Fruit fly (Drosophila melanogaster) whole organism, embryonic: Measurements from ENCODE around the gene CG31104.
A peak's percentile ranks its signal among the peaks of the same experiment; 100 is the strongest.

Experiments used
- Atf-2 ChIP-seq: fragments of 200-800 bp; sonication (Bioruptor generic); optimal IDR thresholded peaks from 2 replicates; lab custom pipeline; 2016; ENCODE audit warnings: missing biosample characterization, missing genetic modification characterization
- CG10366 ChIP-seq: fragments of 200-800 bp; sonication (Bioruptor generic); IDR thresholded peaks from 2 replicates; pipeline ENCODE4 v1.3.6; 2022; ENCODE audit warnings: missing biosample characterization, missing genetic modification characterization
- CG10565 ChIP-seq: fragments of 200-800 bp; sonication (Bioruptor generic); optimal IDR thresholded peaks from 3 replicates; lab custom pipeline; 2016; ENCODE audit warnings: missing biosample characterization, mild to moderate bottlenecking, missing genetic modification characterization
- CG12104 ChIP-seq: fragments of 200-800 bp; sonication (Bioruptor generic); optimal IDR thresholded peaks from 3 replicates; lab custom pipeline; 2016; ENCODE audit warnings: missing biosample characterization, missing genetic modification characterization
- CG13424 ChIP-seq: fragments of 200-800 bp; sonication (Bioruptor generic); optimal IDR thresholded peaks from 2 replicates; lab custom pipeline; 2019; ENCODE audit warnings: missing biosample characterization, mild to moderate bottlenecking, missing genetic modification characterization, moderate library complexity
- CG13894 ChIP-seq: fragments of 200-800 bp; sonication (Bioruptor generic); optimal IDR thresholded peaks from 3 replicates; lab custom pipeline; 2018; ENCODE audit warnings: missing biosample characterization, mild to moderate bottlenecking, missing genetic modification characterization, moderate library complexity
- CG14710 ChIP-seq: fragments of 200-800 bp; sonication (Bioruptor generic); optimal IDR thresholded peaks from 3 replicates; lab custom pipeline; 2019; ENCODE audit warnings: missing biosample characterization, mild to moderate bottlenecking, missing genetic modification characterization, moderate library complexity
- CG1602 ChIP-seq: fragments of 200-800 bp; sonication (Bioruptor generic); optimal IDR thresholded peaks from 3 replicates; lab custom pipeline; 2016; ENCODE audit warnings: missing biosample characterization, missing genetic modification characterization
- CG17359 ChIP-seq: fragments of 200-800 bp; sonication (Bioruptor generic); optimal IDR thresholded peaks from 3 replicates; lab custom pipeline; 2018; ENCODE audit warnings: missing biosample characterization, mild to moderate bottlenecking, missing genetic modification characterization, moderate library complexity
- CG18262 ChIP-seq: fragments of 200-800 bp; optimal IDR thresholded peaks from 3 replicates; lab custom pipeline; 2019; ENCODE audit warnings: missing biosample characterization, mild to moderate bottlenecking, missing genetic modification characterization, moderate library complexity
- CG3995 ChIP-seq: fragments of 200-800 bp; sonication (Bioruptor generic); optimal IDR thresholded peaks from 3 replicates; lab custom pipeline; 2016; ENCODE audit warnings: missing biosample characterization, missing genetic modification characterization
- CG6683 ChIP-seq: fragments of 200-800 bp; sonication (Bioruptor generic); optimal IDR thresholded peaks from 2 replicates; lab custom pipeline; 2017; ENCODE audit warnings: missing biosample characterization, mild to moderate bottlenecking, missing genetic modification characterization, missing genetic modification reagents
- CG6791 ChIP-seq: fragments of 200-800 bp; sonication (Bioruptor generic); IDR thresholded peaks from 3 replicates; pipeline ENCODE4 v1.3.6; 2022; ENCODE audit warnings: missing biosample characterization, missing genetic modification characterization; ENCODE audit not compliant: partially characterized antibody
- CG8924 ChIP-seq: fragments of 200-800 bp; optimal IDR thresholded peaks from 3 replicates; lab custom pipeline; 2019; ENCODE audit warnings: missing biosample characterization, mild to moderate bottlenecking, missing genetic modification characterization, moderate library complexity
- CG8944 ChIP-seq: fragments of 200-800 bp; sonication (Bioruptor generic); optimal IDR thresholded peaks from 3 replicates; lab custom pipeline; 2016; ENCODE audit warnings: missing biosample characterization, missing genetic modification characterization
- CHES-1-like ChIP-seq: fragments of 200-800 bp; sonication (Bioruptor generic); optimal IDR thresholded peaks from 2 replicates; lab custom pipeline; 2016; ENCODE audit warnings: missing biosample characterization, missing genetic modification characterization
- Chrac-16 ChIP-seq: fragments of 200-800 bp; sonication (Bioruptor generic); optimal IDR thresholded peaks from 3 replicates; lab custom pipeline; 2016; ENCODE audit warnings: missing biosample characterization, missing genetic modification characterization
- CoRest ChIP-seq: fragments of 200-800 bp; sonication (Bioruptor generic); optimal IDR thresholded peaks from 3 replicates; lab custom pipeline; 2018; ENCODE audit warnings: missing biosample characterization, mild to moderate bottlenecking, missing genetic modification characterization, moderate library complexity
- Dek ChIP-seq: fragments of 200-800 bp; sonication (Bioruptor generic); optimal IDR thresholded peaks from 3 replicates; lab custom pipeline; 2019; ENCODE audit warnings: missing biosample characterization, mild to moderate bottlenecking, missing genetic modification characterization, moderate library complexity
- Dll ChIP-seq: fragments of 200-800 bp; sonication (Bioruptor generic); IDR thresholded peaks from 4 replicates; pipeline ENCODE4 v1.3.6; 2022; ENCODE audit warnings: missing biosample characterization, missing genetic modification characterization; ENCODE audit not compliant: partially characterized antibody
- E2f2 ChIP-seq: fragments of 200-800 bp; sonication (Bioruptor generic); IDR thresholded peaks from 2 replicates; pipeline ENCODE4 v1.3.6; 2022; ENCODE audit warnings: missing biosample characterization, missing genetic modification characterization
- Ets97D ChIP-seq: fragments of 200-800 bp; sonication (Bioruptor generic); optimal IDR thresholded peaks from 3 replicates; lab custom pipeline; 2016; ENCODE audit warnings: missing biosample characterization, missing genetic modification characterization
- Fer1 ChIP-seq: fragments of 200-800 bp; sonication (Bioruptor generic); optimal IDR thresholded peaks from 2 replicates; lab custom pipeline; 2017; ENCODE audit warnings: missing biosample characterization, mild to moderate bottlenecking, missing genetic modification characterization
- Hey ChIP-seq: fragments of 200-800 bp; sonication (Bioruptor generic); optimal IDR thresholded peaks from 3 replicates; lab custom pipeline; 2018; ENCODE audit warnings: missing biosample characterization, mild to moderate bottlenecking, missing genetic modification characterization
- HmgZ ChIP-seq: fragments of 200-800 bp; sonication (Bioruptor generic); optimal IDR thresholded peaks from 2 replicates; lab custom pipeline; 2018; ENCODE audit warnings: missing biosample characterization, mild to moderate bottlenecking, missing genetic modification characterization
- Lhr ChIP-seq: fragments of 200-800 bp; sonication (Bioruptor generic); optimal IDR thresholded peaks from 3 replicates; lab custom pipeline; 2017; ENCODE audit warnings: mild to moderate bottlenecking, missing biosample characterization, missing genetic modification reagents, missing genetic modification characterization
- MTF-1 ChIP-seq: fragments of 200-800 bp; sonication (Bioruptor generic); optimal IDR thresholded peaks from 2 replicates; lab custom pipeline; 2018; ENCODE audit warnings: missing biosample characterization, mild to moderate bottlenecking, missing genetic modification characterization, borderline replicate concordance
- Myb ChIP-seq: fragments of 200-800 bp; sonication (Bioruptor generic); optimal IDR thresholded peaks from 2 replicates; lab custom pipeline; 2016; ENCODE audit warnings: missing biosample characterization, missing genetic modification characterization
- NC2α ChIP-seq: fragments of 200-800 bp; sonication (Bioruptor generic); optimal IDR thresholded peaks from 2 replicates; lab custom pipeline; 2016; ENCODE audit warnings: missing biosample characterization, missing genetic modification characterization
- Oaz ChIP-seq: fragments of 200-800 bp; sonication (Bioruptor generic); IDR thresholded peaks from 2 replicates; pipeline ENCODE4 v1.3.6; 2022; ENCODE audit warnings: missing biosample characterization, missing genetic modification characterization
- Sin3A ChIP-seq: fragments of >200 bp; optimal IDR thresholded peaks from 2 replicates; lab custom pipeline; 2018
- Sry-β ChIP-seq: fragments of 200-800 bp; sonication (Bioruptor generic); optimal IDR thresholded peaks from 2 replicates; lab custom pipeline; 2018; ENCODE audit warnings: missing biosample characterization, mild to moderate bottlenecking, missing genetic modification characterization, moderate library complexity
- Ssrp ChIP-seq: fragments of 200-800 bp; sonication (Bioruptor generic); optimal IDR thresholded peaks from 2 replicates; lab custom pipeline; 2018; ENCODE audit warnings: missing biosample characterization, mild to moderate bottlenecking, missing genetic modification characterization, moderate library complexity
- amos ChIP-seq: fragments of 200-800 bp; sonication (Bioruptor generic); IDR thresholded peaks from 2 replicates; pipeline ENCODE4 v1.3.6; 2022; ENCODE audit warnings: missing biosample characterization, missing genetic modification characterization; ENCODE audit not compliant: partially characterized antibody
- btn ChIP-seq: fragments of 200-800 bp; sonication (Bioruptor generic); optimal IDR thresholded peaks from 2 replicates; lab custom pipeline; 2016; ENCODE audit warnings: missing biosample characterization, missing genetic modification characterization
- ci ChIP-seq: fragments of 200-800 bp; sonication (Bioruptor generic); IDR thresholded peaks from 3 replicates; pipeline ENCODE4 v1.3.6; 2022; ENCODE audit warnings: missing biosample characterization, missing genetic modification characterization
- dm ChIP-seq: fragments of 200-800 bp; sonication (Bioruptor generic); optimal IDR thresholded peaks from 3 replicates; lab custom pipeline; 2016; ENCODE audit warnings: missing biosample characterization, missing genetic modification characterization
- fd3F ChIP-seq: fragments of 200-800 bp; sonication (Bioruptor generic); optimal IDR thresholded peaks from 2 replicates; lab custom pipeline; 2018; ENCODE audit warnings: missing biosample characterization, mild to moderate bottlenecking, missing genetic modification characterization, moderate library complexity
- ftz-f1 ChIP-seq: fragments of 200-800 bp; sonication (Bioruptor generic); optimal IDR thresholded peaks from 2 replicates; lab custom pipeline; 2016; ENCODE audit warnings: missing biosample characterization, missing genetic modification characterization
- gfzf ChIP-seq: fragments of 200-800 bp; sonication (Bioruptor generic); optimal IDR thresholded peaks from 2 replicates; lab custom pipeline; 2016; ENCODE audit warnings: missing biosample characterization, mild to moderate bottlenecking, missing genetic modification characterization, moderate library complexity
- kay ChIP-seq: fragments of 200-800 bp; sonication (Bioruptor generic); optimal IDR thresholded peaks from 2 replicates; lab custom pipeline; 2016; ENCODE audit warnings: missing biosample characterization, missing genetic modification characterization
- ken ChIP-seq: fragments of 200-800 bp; sonication (Bioruptor generic); IDR thresholded peaks from 3 replicates; pipeline ENCODE4 v1.3.6; 2022; ENCODE audit warnings: missing biosample characterization, missing genetic modification characterization
- kni ChIP-seq: fragments of 200-800 bp; sonication (Bioruptor generic); optimal IDR thresholded peaks from 3 replicates; lab custom pipeline; 2017; ENCODE audit warnings: mild to moderate bottlenecking, missing biosample characterization, missing genetic modification reagents, missing genetic modification characterization
- run ChIP-seq: fragments of 200-800 bp; sonication (Bioruptor generic); optimal IDR thresholded peaks from 3 replicates; lab custom pipeline; 2018; ENCODE audit warnings: missing biosample characterization, mild to moderate bottlenecking, missing genetic modification characterization
- tap ChIP-seq: fragments of 200-800 bp; optimal IDR thresholded peaks from 3 replicates; lab custom pipeline; 2019; ENCODE audit warnings: missing biosample characterization, mild to moderate bottlenecking, missing genetic modification characterization, moderate library complexity
- usp ChIP-seq: fragments of >200 bp; optimal IDR thresholded peaks from 2 replicates; lab custom pipeline; 2017; ENCODE audit warnings: missing biosample characterization, missing genetic modification characterization

CG31104 gene

dm6 chr3R:25239880-25240279 lies 45.4 kb upstream of the CG31104 start, which contains the start of gene to:
Gene to, plus strand, starts transcription at chr3R:25240180.
- TF ChIP-seq Atf-2: no peak
- no peak for TF ChIP-seq run (tag; lab: Kevin White, UChicago)
- TF ChIP-seq, all 482 proteins: peak for 0

- no peak for TF ChIP-seq E2f2
- TF ChIP-seq btn (GFP tag; lab: Kevin White, UChicago): no peak
- TF ChIP-seq Oaz (GFP tag; lab: Robert Waterston, UW): no peak
- TF ChIP-seq NC2α (GFP tag; lab: Kevin White, UChicago): no peak
- TF ChIP-seq CoRest: no peak
- no peak for TF ChIP-seq CG8944 (GFP tag; lab: Kevin White, UChicago)
- no peak for TF ChIP-seq Chrac-16 (GFP tag; lab: Kevin White, UChicago)
- no peak for TF ChIP-seq CG1602
- TF ChIP-seq Ets97D (GFP tag; lab: Kevin White, UChicago): no peak
- no peak for TF ChIP-seq amos (GFP tag; lab: Robert Waterston, UW)
- no peak for TF ChIP-seq kni
- no peak for TF ChIP-seq CG17359 (tag; lab: Kevin White, UChicago)
- TF ChIP-seq ftz-f1: no peak
- TF ChIP-seq kay (GFP tag; lab: Kevin White, UChicago): no peak
- TF ChIP-seq CG18262 (tag; lab: Kevin White, UChicago): no peak
- TF ChIP-seq CG3995 (GFP tag; lab: Kevin White, UChicago): no peak
- TF ChIP-seq CG10565: no peak
- TF ChIP-seq Sin3A (lab: Kevin White, UChicago): no peak
- no peak for TF ChIP-seq ci (GFP tag; lab: Robert Waterston, UW)
These were observed 43.7 kb upstream of the CG31104 start, which contains the start of gene CG11854 for dm6 chr3R:25241507-25242070. Gene CG11854, plus strand, starts transcription at chr3R:25242020.

- TF ChIP-seq CG13894 (tag; lab: Kevin White, UChicago) (peak; percentile 27), CoRest (peak; percentile 64), Ets97D (GFP tag; lab: Kevin White, UChicago) (peak; percentile 69), Dll (GFP tag; lab: Robert Waterston, UW) (no peak), Fer1 (peak; percentile 15), Hey (tag; lab: Kevin White, UChicago) (no peak), Myb (peak; percentile 51), Ssrp (peak; percentile 34), tap (tag; lab: Kevin White, UChicago) (peak; percentile 14), Dek (tag; lab: Kevin White, UChicago) (peak; percentile 45), CG8924 (tag; lab: Kevin White, UChicago) (peak; percentile 4), MTF-1 (GFP tag; lab: Kevin White, UChicago) (no peak), HmgZ (tag; lab: Kevin White, UChicago) (peak; percentile 67), CG6683 (GFP tag; lab: Kevin White, UChicago) (no peak), Sry-β (GFP tag; lab: Kevin White, UChicago) (no peak), dm (GFP tag; lab: Kevin White, UChicago) (no peak), Lhr (peak; percentile 84), usp (GFP tag; lab: Kevin White, UChicago) (no peak), fd3F (GFP tag; lab: Kevin White, UChicago) (no peak), CHES-1-like (GFP tag; lab: Kevin White, UChicago) (no peak), CG6791 (0 out of 3 replicates have a peak, but pooled peaks have one; percentile 47), CG13424 (tag; lab: Kevin White, UChicago) (peak; percentile 7), gfzf (peak; percentile 41), CG10366 (GFP tag; lab: Robert Waterston, UW) (no peak), ken (GFP tag; lab: Robert Waterston, UW) (0 out of 3 replicates have a peak, but pooled peaks have one; percentile 37), CG14710 (tag; lab: Kevin White, UChicago) (peak; percentile 45), CG12104 (GFP tag; lab: Kevin White, UChicago) (no peak)
These were observed 40.0 kb upstream of the CG31104 start, which contains the start of gene bam for dm6 chr3R:25245052-25245813. Gene bam, minus strand, starts transcription at chr3R:25245109.
